In genomic region chr2L:895448-895847, dm6 we compare ENCODE assay signal across 4 fruit fly cellular contexts.
TF ChIP-seq lines count a peak whose summit lies in the region.

No protein-coding gene starts in this region.

- TF ChIP-seq CTCF in whole organism, embryonic (GFP tag; optimal IDR thresholded peaks at IDR 0.05; lab: Kevin White, UChicago): no peak

TF ChIP-seq in whole organism, embryonic, 481 proteins besides CTCF, POLR2A, EP300 and RAD21:
- TF ChIP-seq Ets65A (GFP tag; lab: Kevin White, UChicago) (peak; percentile 82), prd (optimal IDR thresholded peaks at IDR 0.05; lab: Kevin White, UChicago) (no peak), prd (GFP tag; IDR thresholded peaks at IDR 0.05; lab: Robert Waterston, UW) (0 out of 3 replicates have a peak, but pooled peaks have one; percentile 20), sisA (GFP tag; IDR thresholded peaks at IDR 0.05; lab: Robert Waterston, UW) (peak; percentile 46), CG12391 (tag; optimal IDR thresholded peaks at IDR 0.05; lab: Kevin White, UChicago) (no peak), CG8290 (GFP tag; optimal IDR thresholded peaks at IDR 0.05; lab: Kevin White, UChicago) (no peak), CG8290 (tag; optimal IDR thresholded peaks at IDR 0.05; lab: Kevin White, UChicago) (peak in 1 of 2 experiments; percentile 7), Med (GFP tag; lab: Kevin White, UChicago) (peak; percentile 68), CG1603 (tag; optimal IDR thresholded peaks at IDR 0.05; lab: Kevin White, UChicago) (peak; percentile 23), ftz-f1 (GFP tag; optimal IDR thresholded peaks at IDR 0.05; lab: Kevin White, UChicago) (no peak)

TF ChIP-seq in whole organism, prepupa, 60 proteins besides CTCF, POLR2A, EP300 and RAD21 (continues in another document):
- no peak for TF ChIP-seq CG8119 (GFP tag; IDR thresholded peaks at IDR 0.05; lab: Robert Waterston, UW)
- no peak for TF ChIP-seq CG16779 (tag; optimal IDR thresholded peaks at IDR 0.05; lab: Kevin White, UChicago)
- no peak for TF ChIP-seq CG6854 (GFP tag; optimal IDR thresholded peaks at IDR 0.05; lab: Kevin White, UChicago)
- TF ChIP-seq pdm3 (GFP tag; optimal IDR thresholded peaks at IDR 0.05; lab: Kevin White, UChicago): peak; percentile 34
- TF ChIP-seq Hr4 (GFP tag; optimal IDR thresholded peaks at IDR 0.05; lab: Kevin White, UChicago): no peak
- TF ChIP-seq eg (GFP tag; IDR thresholded peaks at IDR 0.05; lab: Robert Waterston, UW): 0 out of 3 replicates have a peak, but pooled peaks have one; percentile 23
- peak; percentile 12 for TF ChIP-seq Sox102F (GFP tag; optimal IDR thresholded peaks at IDR 0.05; lab: Kevin White, UChicago)
- TF ChIP-seq Smox (GFP tag; optimal IDR thresholded peaks at IDR 0.05; lab: Kevin White, UChicago): no peak
- TF ChIP-seq CG4318 (GFP tag; optimal IDR thresholded peaks at IDR 0.05; lab: Kevin White, UChicago): no peak
- no peak for TF ChIP-seq CG10669 (GFP tag; optimal IDR thresholded peaks at IDR 0.05; lab: Kevin White, UChicago)
- peak; percentile 4 for TF ChIP-seq lz (GFP tag; optimal IDR thresholded peaks at IDR 0.05; lab: Kevin White, UChicago)
- TF ChIP-seq OdsH (GFP tag; optimal IDR thresholded peaks at IDR 0.05; lab: Kevin White, UChicago): peak; percentile 26
- TF ChIP-seq Ets21C (GFP tag; optimal IDR thresholded peaks at IDR 0.05; lab: Kevin White, UChicago): no peak
- no peak for TF ChIP-seq Hr38 (GFP tag; optimal IDR thresholded peaks at IDR 0.05; lab: Kevin White, UChicago)
- TF ChIP-seq CG11294 (GFP tag; IDR thresholded peaks at IDR 0.05; lab: Robert Waterston, UW): no peak
- TF ChIP-seq CG6276 (GFP tag; optimal IDR thresholded peaks at IDR 0.05; lab: Kevin White, UChicago): no peak
- peak; percentile 56 for TF ChIP-seq esn (GFP tag; optimal IDR thresholded peaks at IDR 0.05; lab: Kevin White, UChicago)
- TF ChIP-seq CG15336 (GFP tag; IDR thresholded peaks at IDR 0.05; lab: Robert Waterston, UW): no peak
- no peak for TF ChIP-seq Sox15 (GFP tag; optimal IDR thresholded peaks at IDR 0.05; lab: Kevin White, UChicago)
- peak; percentile 34 for TF ChIP-seq Met (GFP tag; optimal IDR thresholded peaks at IDR 0.05; lab: Kevin White, UChicago)
- no peak for TF ChIP-seq CG11762 (GFP tag; optimal IDR thresholded peaks at IDR 0.05; lab: Kevin White, UChicago; ENCODE audit: insufficient read depth)
- no peak for TF ChIP-seq Eip75B (GFP tag; optimal IDR thresholded peaks at IDR 0.05; lab: Kevin White, UChicago)
- no peak for TF ChIP-seq CG8319 (GFP tag; optimal IDR thresholded peaks at IDR 0.05; lab: Kevin White, UChicago)
- TF ChIP-seq Hr39 (GFP tag; optimal IDR thresholded peaks at IDR 0.05; lab: Kevin White, UChicago): peak; percentile 21
- TF ChIP-seq topi (GFP tag; optimal IDR thresholded peaks at IDR 0.05; lab: Kevin White, UChicago): no peak
- TF ChIP-seq CG34406 (GFP tag; optimal IDR thresholded peaks at IDR 0.05; lab: Kevin White, UChicago): no peak
- no peak for TF ChIP-seq Eip78C (GFP tag; lab: Kevin White, UChicago)
- TF ChIP-seq Gug (GFP tag; IDR thresholded peaks at IDR 0.05; lab: Robert Waterston, UW): no peak
- TF ChIP-seq ss (GFP tag; optimal IDR thresholded peaks at IDR 0.05; lab: Kevin White, UChicago): no peak

TF ChIP-seq in whole organism, pupa, 21 proteins besides CTCF, POLR2A, EP300 and RAD21:
- TF ChIP-seq CG9948 (tag; optimal IDR thresholded peaks at IDR 0.05; lab: Kevin White, UChicago) (no peak), CG15710 (tag; optimal IDR thresholded peaks at IDR 0.05; lab: Kevin White, UChicago) (peak; percentile 49)

TF ChIP-seq in whole organism, wandering third instar larva, 38 proteins besides CTCF, POLR2A, EP300 and RAD21:
- TF ChIP-seq Jra (GFP tag; optimal IDR thresholded peaks at IDR 0.05; lab: Kevin White, UChicago): no peak
- no peak for TF ChIP-seq rgr (GFP tag; optimal IDR thresholded peaks at IDR 0.05; lab: Kevin White, UChicago)
- TF ChIP-seq Hnf4 (GFP tag; optimal IDR thresholded peaks at IDR 0.05; lab: Kevin White, UChicago): no peak
- TF ChIP-seq CG9705 (GFP tag; optimal IDR thresholded peaks at IDR 0.05; lab: Kevin White, UChicago): no peak
- no peak for TF ChIP-seq tai (GFP tag; optimal IDR thresholded peaks at IDR 0.05; lab: Kevin White, UChicago)
- TF ChIP-seq fru (GFP tag; optimal IDR thresholded peaks at IDR 0.05; lab: Kevin White, UChicago): peak; percentile 18
- peak; percentile 25 for TF ChIP-seq br (GFP tag; optimal IDR thresholded peaks at IDR 0.05; lab: Kevin White, UChicago)
- TF ChIP-seq Hr83 (GFP tag; optimal IDR thresholded peaks at IDR 0.05; lab: Kevin White, UChicago; ENCODE audit: poor library complexity, severe bottlenecking): no peak
- no peak for TF ChIP-seq Myc (optimal IDR thresholded peaks at IDR 0.05; lab: Kevin White, UChicago)
- TF ChIP-seq Hr78 (GFP tag; optimal IDR thresholded peaks at IDR 0.05; lab: Kevin White, UChicago): no peak
- TF ChIP-seq Dfd (GFP tag; optimal IDR thresholded peaks at IDR 0.05; lab: Kevin White, UChicago): no peak
TF ChIP-seq in whole organism, wandering third instar larva: peak in this region for 2.

Comparison
In these comparisons a context has a peak if more than half of its experiments do, and no peak if none do; other contexts are left out.
1. Of the 7 proteins assayed by ChIP-seq in both whole organism, embryonic and whole organism, prepupa: peak only in whole organism, embryonic: none; only in whole organism, prepupa: Hr39 and Sox102F; in both: none; in neither: 5.